Fruit fly (Drosophila melanogaster) whole organism, wandering third instar larva: Measurements from ENCODE around the gene hid.
A peak's percentile ranks its signal among the peaks of the same experiment; 100 is the strongest.

Source experiments
- Abd-B ChIP-seq: fragments of >200 bp; optimal IDR thresholded peaks from 2 replicates; lab custom pipeline; 2017; ENCODE audit warnings: missing biosample characterization, missing genetic modification characterization
- CG32264 ChIP-seq: fragments of 200-800 bp; sonication (Bioruptor generic); optimal IDR thresholded peaks from 2 replicates; lab custom pipeline; 2016; ENCODE audit warnings: missing biosample characterization, missing genetic modification characterization
- CG9705 ChIP-seq: fragments of 200-800 bp; sonication (Bioruptor generic); optimal IDR thresholded peaks from 2 replicates; lab custom pipeline; 2018; ENCODE audit warnings: missing biosample characterization, mild to moderate bottlenecking, missing genetic modification characterization
- CrebA ChIP-seq: fragments of 200-800 bp; sonication (Bioruptor generic); optimal IDR thresholded peaks from 2 replicates; lab custom pipeline; 2016; ENCODE audit warnings: missing biosample characterization, mild to moderate bottlenecking, missing genetic modification characterization, borderline replicate concordance
- Dfd ChIP-seq: fragments of >200 bp; optimal IDR thresholded peaks from 2 replicates; lab custom pipeline; 2017; ENCODE audit warnings: missing biosample characterization, missing genetic modification characterization
- Dif ChIP-seq: fragments of 200-275, 200-300 bp; sonication (Bioruptor generic); optimal IDR thresholded peaks from 2 replicates; lab custom pipeline; 2018; ENCODE audit warnings: missing biosample characterization, missing genetic modification characterization; ENCODE audit not compliant: partially characterized antibody
- HLH106 ChIP-seq: fragments of 200-800 bp; optimal IDR thresholded peaks from 3 replicates; lab custom pipeline; 2019; ENCODE audit warnings: missing biosample characterization, mild to moderate bottlenecking, missing genetic modification characterization, moderate library complexity
- Hr83 ChIP-seq: fragments of 200-300 bp; sonication (Bioruptor generic); optimal IDR thresholded peaks from 2 replicates; lab custom pipeline; 2016; ENCODE audit warnings: missing biosample characterization, mild to moderate bottlenecking, missing genetic modification characterization, moderate library complexity; ENCODE audit not compliant: poor library complexity, severe bottlenecking
- Jra ChIP-seq: sonication (Bioruptor generic); optimal IDR thresholded peaks from 2 replicates; lab custom pipeline; 2016; ENCODE audit warnings: missing biosample characterization, missing genetic modification characterization
- Mio ChIP-seq: sonication (Bioruptor generic); optimal IDR thresholded peaks from 2 replicates; lab custom pipeline; 2016; ENCODE audit warnings: missing biosample characterization, missing genetic modification characterization
- Myc ChIP-seq: fragments of >200 bp; optimal IDR thresholded peaks from 2 replicates; lab custom pipeline; 2017
- Rel ChIP-seq, 2 experiments: fragments of 200-800 bp; sonication (Bioruptor generic) in 1 of 2; optimal IDR thresholded peaks; 2 replicates in 1 of 2; 3 replicates in 1 of 2; lab custom pipeline; 2016 to 2019; ENCODE audit warnings: mild to moderate bottlenecking in 2 of 2, missing biosample characterization in 2 of 2, missing genetic modification characterization in 2 of 2, moderate library complexity in 1 of 2
- Sp1 ChIP-seq: fragments of 200-800 bp; sonication (Bioruptor generic); optimal IDR thresholded peaks from 3 replicates; lab custom pipeline; 2019; ENCODE audit warnings: missing biosample characterization, mild to moderate bottlenecking, missing genetic modification characterization, moderate library complexity
- Vsx2 ChIP-seq: fragments of 200-300, 225-300 bp; sonication (Bioruptor generic); optimal IDR thresholded peaks from 2 replicates; lab custom pipeline; 2018; ENCODE audit warnings: missing biosample characterization, missing genetic modification characterization; ENCODE audit not compliant: partially characterized antibody
- br ChIP-seq: fragments of 200-800 bp; sonication (Bioruptor generic); optimal IDR thresholded peaks from 2 replicates; lab custom pipeline; 2016; ENCODE audit warnings: missing biosample characterization, missing genetic modification characterization
- brk ChIP-seq: fragments of 200-800 bp; sonication (Bioruptor generic); optimal IDR thresholded peaks from 2 replicates; lab custom pipeline; 2016; ENCODE audit warnings: missing biosample characterization, mild to moderate bottlenecking, missing genetic modification characterization
- dl ChIP-seq, 2 experiments: fragments of 175-275, 200-275 bp in 1 of 2; fragments of 200-275 bp in 1 of 2; sonication (Bioruptor generic); optimal IDR thresholded peaks; lab custom pipeline; 2018; ENCODE audit warnings: mild to moderate bottlenecking in 2 of 2, missing biosample characterization in 2 of 2, missing genetic modification characterization in 2 of 2, moderate library complexity in 2 of 2; ENCODE audit not compliant: partially characterized antibody in 2 of 2, insufficient read depth in 1 of 2
- dsf ChIP-seq: sonication (Bioruptor generic); optimal IDR thresholded peaks from 2 replicates; lab custom pipeline; 2016; ENCODE audit warnings: missing biosample characterization, missing genetic modification characterization, borderline replicate concordance
- ey ChIP-seq: fragments of 200-800 bp; sonication (Bioruptor generic); optimal IDR thresholded peaks from 2 replicates; lab custom pipeline; 2016; ENCODE audit warnings: missing biosample characterization, missing genetic modification characterization
- foxo ChIP-seq, 2 experiments: fragments of 200-800 bp; sonication (Bioruptor generic); optimal IDR thresholded peaks; 2 replicates in 1 of 2; 3 replicates in 1 of 2; lab custom pipeline; 2016 to 2017; ENCODE audit warnings: missing biosample characterization in 2 of 2, missing genetic modification characterization in 2 of 2
- fru ChIP-seq: fragments of 200-800 bp; sonication (Bioruptor generic); optimal IDR thresholded peaks from 3 replicates; lab custom pipeline; 2016; ENCODE audit warnings: missing biosample characterization, mild to moderate bottlenecking, missing genetic modification characterization
- h ChIP-seq: fragments of 200-800 bp; sonication (Bioruptor generic); optimal IDR thresholded peaks from 3 replicates; lab custom pipeline; 2016; ENCODE audit warnings: missing biosample characterization, mild to moderate bottlenecking, missing genetic modification characterization
- lola ChIP-seq: fragments of >200 bp; optimal IDR thresholded peaks from 2 replicates; lab custom pipeline; 2017; ENCODE audit warnings: missing biosample characterization, missing genetic modification characterization
- pan ChIP-seq: fragments of >200 bp; optimal IDR thresholded peaks from 2 replicates; lab custom pipeline; 2017
- psq ChIP-seq: fragments of 200-800 bp; sonication (Bioruptor generic); optimal IDR thresholded peaks from 3 replicates; lab custom pipeline; 2017; ENCODE audit warnings: missing biosample characterization, mild to moderate bottlenecking, missing genetic modification characterization, moderate library complexity
- sage ChIP-seq: fragments of 200-800 bp; sonication (Bioruptor generic); optimal IDR thresholded peaks from 2 replicates; lab custom pipeline; 2016; ENCODE audit warnings: missing biosample characterization, mild to moderate bottlenecking, missing genetic modification characterization
- sv ChIP-seq: fragments of 200-800 bp; sonication (Bioruptor generic); optimal IDR thresholded peaks from 3 replicates; lab custom pipeline; 2016; ENCODE audit warnings: missing biosample characterization, missing genetic modification characterization
- usp ChIP-seq: fragments of >200 bp; optimal IDR thresholded peaks from 2 replicates; lab custom pipeline; 2017; ENCODE audit warnings: missing biosample characterization, missing genetic modification characterization

hid gene

dm6 chr3L:18188473-18189087, 3.1 kb upstream of the hid start:
- TF ChIP-seq pan (no peak), CG9705 (GFP tag; lab: Kevin White, UChicago) (no peak), lola (GFP tag; lab: Kevin White, UChicago) (no peak), Jra (GFP tag; lab: Kevin White, UChicago) (no peak), brk (no peak), Dfd (no peak), psq (GFP tag; lab: Kevin White, UChicago) (no peak), usp (GFP tag; lab: Kevin White, UChicago) (no peak), CG32264 (GFP tag; lab: Kevin White, UChicago) (no peak), fru (no peak), Abd-B (no peak), sage (GFP tag; lab: Kevin White, UChicago) (no peak)

dm6 chr3L:18187472-18188089, 2.1 kb upstream of the hid start:
- TF ChIP-seq Dfd (no peak), foxo (GFP tag; optimal IDR thresholded peaks at IDR 0.05; lab: Kevin White, UChicago) (no peak), h (GFP tag; lab: Kevin White, UChicago) (no peak), br (peak; percentile 4), lola (GFP tag; lab: Kevin White, UChicago) (no peak), sv (GFP tag; lab: Kevin White, UChicago) (no peak), psq (GFP tag; lab: Kevin White, UChicago) (peak; percentile 72), Mio (GFP tag; lab: Kevin White, UChicago) (no peak)

dm6 chr3L:18186779-18187178, 1.3 kb upstream of the hid start:
- peak; percentile 83 for TF ChIP-seq Vsx2 (GFP tag; lab: Kevin White, UChicago)
- TF ChIP-seq dl (GFP tag; optimal IDR thresholded peaks at IDR 0.05; lab: Kevin White, UChicago; ENCODE audit: insufficient read depth in 1 of 2, partially characterized antibody in 2 of 2), result peak in 1 of 2 experiments; percentile 33
- TF ChIP-seq HLH106 (tag; lab: Kevin White, UChicago), result no peak
- peak; percentile 75 for TF ChIP-seq Dif
- TF ChIP-seq, all 38 proteins: peak for 3

dm6 chr3L:18186313-18186625, 828 bp upstream of the hid start:
- peak in 1 of 2 experiments; percentile 5 for TF ChIP-seq dl (GFP tag; optimal IDR thresholded peaks at IDR 0.05; lab: Kevin White, UChicago; ENCODE audit: insufficient read depth in 1 of 2, partially characterized antibody in 2 of 2)
- no peak for TF ChIP-seq Sp1

dm6 chr3L:18184762-18185161, 679 bp downstream of the hid start:
- TF ChIP-seq Dfd (peak; percentile 52), ey (no peak)

- TF ChIP-seq fru, result no peak
- TF ChIP-seq Rel (GFP tag; optimal IDR thresholded peaks at IDR 0.05; lab: Kevin White, UChicago), result no peak
- no peak for TF ChIP-seq Rel (tag; optimal IDR thresholded peaks at IDR 0.05; lab: Kevin White, UChicago)
- TF ChIP-seq Hr83 (GFP tag; lab: Kevin White, UChicago), result no peak
- no peak for TF ChIP-seq CrebA
- no peak for TF ChIP-seq lola (GFP tag; lab: Kevin White, UChicago)
- no peak for TF ChIP-seq Vsx2 (GFP tag; lab: Kevin White, UChicago)
- TF ChIP-seq Dif, result no peak
- TF ChIP-seq foxo (GFP tag; optimal IDR thresholded peaks at IDR 0.05; lab: Kevin White, UChicago), result no peak
Observed at dm6 chr3L:18183928-18184327, 1.5 kb downstream of the hid start.

- TF ChIP-seq Myc (lab: Kevin White, UChicago) (peak; percentile 7), CG32264 (GFP tag; lab: Kevin White, UChicago) (no peak), Dif (no peak), dsf (GFP tag; lab: Kevin White, UChicago) (no peak), sage (GFP tag; lab: Kevin White, UChicago) (no peak), psq (GFP tag; lab: Kevin White, UChicago) (peak; percentile 20)
Observed at dm6 chr3L:18181900-18182299, 3.5 kb downstream of the hid start.
